Worm (Caenorhabditis elegans) whole organism, young adult: ENCODE results near the gene C54E10.11.

ENCODE experiments used
- Y79H2A.3 ChIP-seq: fragments of 200-800 bp; sonication (Bioruptor generic); conservative IDR thresholded peaks from 2 replicates; pipeline ENCODE4 v1.3.6; 2022; ENCODE audit warnings: missing genetic modification reagents, missing genetic modification characterization, missing compliant biosample characterization
- ZK185.1 ChIP-seq: sonication (generic microtip); optimal IDR thresholded peaks from 2 replicates; lab custom pipeline; 2016; ENCODE audit warnings: mild to moderate bottlenecking, missing genetic modification characterization, missing compliant biosample characterization; ENCODE audit not compliant: poor library complexity, severe bottlenecking
- akir-1 ChIP-seq: fragments of 200-800 bp; sonication (Bioruptor generic); optimal IDR thresholded peaks from 2 replicates; lab custom pipeline; 2018; ENCODE audit warnings: mild to moderate bottlenecking, missing genetic modification characterization, moderate library complexity, missing compliant biosample characterization
- ceh-40 ChIP-seq: fragments of 200-800 bp; sonication (Bioruptor generic); IDR thresholded peaks from 2 replicates; pipeline ENCODE4 v1.3.6; 2022; ENCODE audit warnings: missing genetic modification characterization, missing compliant biosample characterization
- ets-4 ChIP-seq: fragments of 200-800 bp; sonication (Bioruptor generic); optimal IDR thresholded peaks from 2 replicates; lab custom pipeline; 2018; ENCODE audit warnings: mild to moderate bottlenecking, missing genetic modification characterization, missing compliant biosample characterization
- nfya-1 ChIP-seq: sonication (generic microtip); optimal IDR thresholded peaks from 2 replicates; lab custom pipeline; 2017; ENCODE audit warnings: antibody characterized with exemption, missing compliant biosample characterization, missing genetic modification characterization, borderline replicate concordance; ENCODE audit not compliant: insufficient read depth
- pha-4 ChIP-seq: fragments of 150-350 bp; sonication (generic microtip); optimal IDR thresholded peaks from 2 replicates; lab custom pipeline; 2014; ENCODE audit warnings: missing biosample characterization, missing genetic modification reagents, missing genetic modification characterization
- snpc-4 ChIP-seq, 5 experiments: fragments of 150-350 bp in 1 of 5; sonication (generic microtip) in 4 of 5; optimal IDR thresholded peaks; 2 replicates each; lab custom pipeline; 2014 to 2018; ENCODE audit warnings: missing genetic modification characterization in 5 of 5, missing biosample characterization in 3 of 5, antibody characterized with exemption in 2 of 5, mild to moderate bottlenecking in 2 of 5, missing compliant biosample characterization in 2 of 5, missing genotype in 2 of 5, moderate library complexity in 2 of 5, missing genetic modification reagents in 1 of 5
- unc-62 ChIP-seq: fragments of 150-350 bp; optimal IDR thresholded peaks from 2 replicates; lab custom pipeline; 2014; ENCODE audit warnings: missing biosample characterization, missing genetic modification reagents, missing genetic modification characterization

DNA sequence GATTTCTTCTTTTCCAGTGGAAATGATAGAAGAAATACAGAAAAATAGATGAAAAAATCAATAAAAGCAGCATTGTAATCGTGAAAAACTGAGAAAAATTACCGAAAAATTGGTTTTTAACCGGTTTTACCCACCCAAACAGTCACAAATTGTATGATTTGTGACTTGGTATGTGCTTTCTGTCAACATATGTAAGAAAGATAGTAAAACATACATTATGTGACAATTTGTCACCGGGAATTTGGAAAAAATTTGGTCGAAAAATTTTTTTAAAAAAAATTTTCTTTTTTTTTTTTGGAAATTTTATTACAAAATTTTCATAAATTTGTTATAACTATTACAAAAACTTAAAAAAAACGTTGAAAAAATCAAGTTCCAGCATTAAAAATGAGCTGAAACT, 35.1 kb upstream of the C54E10.11 start, which contains the start of gene cyp-33D3:
- TF ChIP-seq ceh-40 (GFP tag; lab: Robert Waterston, UW) (no peak), Y79H2A.3 (GFP tag; lab: Robert Waterston, UW) (no peak), akir-1 (GFP tag; lab: Kevin White, UChicago) (no peak), nfya-1 (no peak), ZK185.1 (tag; lab: Kevin White, UChicago) (no peak), pha-4 (tag; lab: Kevin White, UChicago) (no peak), ets-4 (GFP tag; lab: Kevin White, UChicago) (no peak), unc-62 (GFP tag; lab: Kevin White, UChicago) (no peak), snpc-4 (GFP tag; optimal IDR thresholded peaks at IDR 0.05; lab: Kevin White, UChicago) (no peak), snpc-4 (tag; optimal IDR thresholded peaks at IDR 0.05; lab: Kevin White, UChicago) (no peak)
